Fruit fly (Drosophila melanogaster): ENCODE results near the gene TfIIA-L.

Gene TfIIA-L

dm6 chr3R:27281022-27281810 lies 30.3 kb downstream of the TfIIA-L start (continued):
- TF ChIP-seq lab (GFP tag; optimal IDR thresholded peaks at IDR 0.05) = peak; percentile 98
- TF ChIP-seq sc (optimal IDR thresholded peaks at IDR 0.05) = no peak
- TF ChIP-seq sc (GFP tag; optimal IDR thresholded peaks at IDR 0.05) = peak; percentile 90
- no peak for TF ChIP-seq CG2129 (GFP tag; IDR thresholded peaks at IDR 0.05; ENCODE audit: partially characterized antibody)
- TF ChIP-seq fd102C (GFP tag; optimal IDR thresholded peaks at IDR 0.05) = peak; percentile 31
- TF ChIP-seq slp2 (GFP tag; optimal IDR thresholded peaks at IDR 0.05) = peak; percentile 92
- peak; percentile 72 for TF ChIP-seq Fer2 (tag; optimal IDR thresholded peaks at IDR 0.05)
- peak; percentile 63; the same call in 1 of the 2 replicates for TF ChIP-seq tna (GFP tag; IDR thresholded peaks at IDR 0.05; ENCODE audit: partially characterized antibody)
- peak; percentile 80 for TF ChIP-seq nerfin-1 (tag; optimal IDR thresholded peaks at IDR 0.05)
- TF ChIP-seq CG30403 (GFP tag; optimal IDR thresholded peaks at IDR 0.05) = peak; percentile 94
- peak; percentile 92 for TF ChIP-seq CG6272 (GFP tag; IDR thresholded peaks at IDR 0.05)
- TF ChIP-seq bsh (GFP tag; optimal IDR thresholded peaks at IDR 0.05) = peak; percentile 94 to 98
- TF ChIP-seq Gsc (GFP tag; IDR thresholded peaks at IDR 0.05) = peak; percentile 84
- peak; percentile 91 for TF ChIP-seq Bteb2 (GFP tag; optimal IDR thresholded peaks at IDR 0.05)
- peak; percentile 82 for TF ChIP-seq CG12104 (GFP tag; optimal IDR thresholded peaks at IDR 0.05)
- TF ChIP-seq ase (GFP tag; IDR thresholded peaks at IDR 0.05) = peak; percentile 96
- peak; percentile 81 for TF ChIP-seq cato (GFP tag; optimal IDR thresholded peaks at IDR 0.05; ENCODE audit: borderline replicate concordance)
- TF ChIP-seq CG12219 (GFP tag; optimal IDR thresholded peaks at IDR 0.05) = peak; percentile 97
- peak; percentile 94 for TF ChIP-seq tin (GFP tag; optimal IDR thresholded peaks at IDR 0.05)
- peak; percentile 87 for TF ChIP-seq CG10274 (GFP tag; optimal IDR thresholded peaks at IDR 0.05)
- TF ChIP-seq H2.0 (GFP tag; IDR thresholded peaks at IDR 0.05) = peak; percentile 97
- TF ChIP-seq CG15696 (tag; optimal IDR thresholded peaks at IDR 0.05) = peak; percentile 65
- peak; percentile 97 for TF ChIP-seq chm (GFP tag; IDR thresholded peaks at IDR 0.05)
- TF ChIP-seq sr (GFP tag; IDR thresholded peaks at IDR 0.05) = peak; percentile 90
- TF ChIP-seq bab2 (GFP tag; optimal IDR thresholded peaks at IDR 0.05) = peak; percentile 91
- peak; percentile 92 for TF ChIP-seq ewg (GFP tag; optimal IDR thresholded peaks at IDR 0.05)
- peak; percentile 92 for TF ChIP-seq kni (GFP tag; optimal IDR thresholded peaks at IDR 0.05)
- TF ChIP-seq CG13624 (GFP tag; optimal IDR thresholded peaks at IDR 0.05) = peak; percentile 95
- peak; percentile 59; the same call in 2 of the 3 replicates for TF ChIP-seq vnd (GFP tag; IDR thresholded peaks at IDR 0.05; ENCODE audit: partially characterized antibody)
- peak; percentile 95 for TF ChIP-seq jing (GFP tag; optimal IDR thresholded peaks at IDR 0.05)
- TF ChIP-seq crol (GFP tag; IDR thresholded peaks at IDR 0.05) = peak; percentile 99
- no peak for TF ChIP-seq gfzf (GFP tag; optimal IDR thresholded peaks at IDR 0.05)
- TF ChIP-seq Dll (GFP tag; IDR thresholded peaks at IDR 0.05; ENCODE audit: partially characterized antibody) = peak; percentile 29; the same call in 1 of the 4 replicates
- TF ChIP-seq CG12071 (GFP tag; optimal IDR thresholded peaks at IDR 0.05) = peak; percentile 97
- peak; percentile 87 for TF ChIP-seq CG18011 (GFP tag; optimal IDR thresholded peaks at IDR 0.05)
- peak; percentile 89 for TF ChIP-seq tio (GFP tag; optimal IDR thresholded peaks at IDR 0.05)
- TF ChIP-seq ac (GFP tag; optimal IDR thresholded peaks at IDR 0.05) = peak; percentile 78
- TF ChIP-seq cas (GFP tag; IDR thresholded peaks at IDR 0.05) = peak; percentile 91
- peak; percentile 75 for TF ChIP-seq Ets97D (GFP tag; optimal IDR thresholded peaks at IDR 0.05)
- TF ChIP-seq Rx (GFP tag; IDR thresholded peaks at IDR 0.05) = peak; percentile 97
- TF ChIP-seq CG4820 (GFP tag; optimal IDR thresholded peaks at IDR 0.05) = peak; percentile 90
- peak; percentile 27 for TF ChIP-seq BEAF-32 (GFP tag; optimal IDR thresholded peaks at IDR 0.05)
- TF ChIP-seq CG1529 (GFP tag; optimal IDR thresholded peaks at IDR 0.05) = peak; percentile 92
- TF ChIP-seq CG12155 (GFP tag; optimal IDR thresholded peaks at IDR 0.05) = peak; percentile 98
- peak; percentile 96 for TF ChIP-seq Fer3 (tag; optimal IDR thresholded peaks at IDR 0.05)
- TF ChIP-seq CG8478 (optimal IDR thresholded peaks at IDR 0.05) = peak; percentile 82
- peak in 1 of 2 experiments; percentile 68 for TF ChIP-seq crp (GFP tag; optimal IDR thresholded peaks at IDR 0.05)
- peak; percentile 68 for TF ChIP-seq CG4328 (GFP tag; optimal IDR thresholded peaks at IDR 0.05)

All from whole organism, embryonic.